Worm (Caenorhabditis elegans) whole organism, early embryonic: ENCODE measurements around the gene clec-202.

Source experiments
- B0310.2 ChIP-seq: sonication (generic microtip); optimal IDR thresholded peaks from 2 replicates; lab custom pipeline; 2016; ENCODE audit warnings: mild to moderate bottlenecking, missing genetic modification characterization, missing compliant biosample characterization
- F13C5.2 ChIP-seq: sonication (generic microtip); optimal IDR thresholded peaks from 2 replicates; lab custom pipeline; 2017; ENCODE audit warnings: mild to moderate bottlenecking, missing genetic modification characterization, inconsistent platforms, missing compliant biosample characterization
- aly-1 ChIP-seq: sonication (generic microtip); optimal IDR thresholded peaks from 2 replicates; lab custom pipeline; 2016; ENCODE audit warnings: missing genetic modification characterization, missing compliant biosample characterization
- ama-1 ChIP-seq: fragments of 150-350 bp; optimal IDR thresholded peaks from 2 replicates; lab custom pipeline; 2014
- ceh-13 ChIP-seq: fragments of 200-800 bp; sonication (Bioruptor generic); optimal IDR thresholded peaks from 2 replicates; lab custom pipeline; 2018; ENCODE audit warnings: mild to moderate bottlenecking, missing genetic modification characterization, missing compliant biosample characterization
- ceh-36 ChIP-seq: sonication (generic microtip); optimal IDR thresholded peaks from 2 replicates; lab custom pipeline; 2016; ENCODE audit warnings: missing genetic modification characterization, inconsistent platforms, missing compliant biosample characterization
- ets-7 ChIP-seq: sonication (generic microtip); optimal IDR thresholded peaks from 2 replicates; lab custom pipeline; 2016; ENCODE audit warnings: missing genotype, missing genetic modification characterization, missing compliant biosample characterization
- flt-1 ChIP-seq: fragments of 200-800 bp; sonication (Bioruptor generic); IDR thresholded peaks from 2 replicates; pipeline ENCODE4 v1.3.6; 2022; ENCODE audit warnings: missing genetic modification characterization, missing compliant biosample characterization
- hmbx-1 ChIP-seq: sonication (generic microtip); optimal IDR thresholded peaks from 2 replicates; lab custom pipeline; 2016; ENCODE audit warnings: mild to moderate bottlenecking, missing genetic modification characterization, missing compliant biosample characterization
- hmg-4 ChIP-seq: fragments of 200-800 bp; sonication (Bioruptor generic); optimal IDR thresholded peaks from 2 replicates; lab custom pipeline; 2018; ENCODE audit warnings: mild to moderate bottlenecking, missing genetic modification characterization, missing compliant biosample characterization
- hnd-1 ChIP-seq: sonication (generic microtip); optimal IDR thresholded peaks from 2 replicates; lab custom pipeline; 2016; ENCODE audit warnings: missing genetic modification characterization, missing compliant biosample characterization
- pes-1 ChIP-seq: fragments of 200-800 bp; sonication (Bioruptor generic); IDR thresholded peaks from 2 replicates; pipeline ENCODE4 v1.3.6; 2022; ENCODE audit warnings: missing genetic modification reagents, missing genetic modification characterization, missing compliant biosample characterization
- scrt-1 ChIP-seq: fragments of 200-800 bp; sonication (Bioruptor generic); IDR thresholded peaks from 2 replicates; pipeline ENCODE4 v1.3.6; 2022; ENCODE audit warnings: missing genetic modification characterization, missing compliant biosample characterization
- sea-1 ChIP-seq: fragments of 200-800 bp; sonication (Bioruptor generic); conservative IDR thresholded peaks from 2 replicates; pipeline ENCODE4 v1.3.6; 2022; ENCODE audit warnings: missing genetic modification characterization, missing compliant biosample characterization
- tbx-11 ChIP-seq: fragments of 200-800 bp; sonication (Bioruptor generic); IDR thresholded peaks from 2 replicates; pipeline ENCODE4 v1.3.6; 2022; ENCODE audit warnings: missing genetic modification characterization, missing compliant biosample characterization
- tbx-37 ChIP-seq: fragments of 200-800 bp; sonication (Bioruptor generic); conservative IDR thresholded peaks from 2 replicates; pipeline ENCODE4 v1.3.6; 2022; ENCODE audit warnings: missing genetic modification reagents, missing genetic modification characterization, missing compliant biosample characterization
- tra-4 ChIP-seq: sonication (generic microtip); optimal IDR thresholded peaks from 2 replicates; lab custom pipeline; 2017; ENCODE audit warnings: missing genetic modification characterization, missing compliant biosample characterization

The clec-202 gene

ce11 chrIV:17333542-17334281 is 27.5 kb upstream of the clec-202 start, which contains the start of gene C49C3.15:
Gene C49C3.15 (plus strand): TSS chrIV:17334231.
- TF ChIP-seq F13C5.2: no peak
- no peak for TF ChIP-seq hnd-1 (tag; lab: Kevin White, UChicago)
- TF ChIP-seq scrt-1 (GFP tag; lab: Robert Waterston, UW): no peak

DNA sequence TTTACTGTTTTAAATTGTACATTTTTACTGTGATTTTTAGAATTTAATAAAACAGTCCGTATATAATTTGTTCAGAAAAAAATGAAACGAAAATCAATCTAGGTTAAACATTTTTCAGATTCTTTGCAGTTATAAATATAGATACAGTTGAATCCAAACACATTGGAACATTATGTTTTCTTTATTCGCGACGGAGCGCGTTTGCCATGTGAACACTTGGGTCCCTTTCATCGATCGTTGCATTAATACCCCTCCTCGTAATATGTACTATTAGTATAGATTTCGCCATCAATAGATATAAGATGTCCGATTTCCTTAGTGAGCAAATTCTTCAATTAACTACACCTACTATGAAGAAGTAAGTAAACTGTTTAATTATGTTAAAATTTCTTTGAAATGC is 26.2 kb upstream of the clec-202 start, which contains the start of gene C49C3.8:
Gene C49C3.8 (plus strand): TSS at position 173 of the 400 bp plus-strand sequence.
- TF ChIP-seq hmbx-1 (tag; lab: Kevin White, UChicago) (no peak), flt-1 (no peak), tbx-11 (GFP tag; lab: Robert Waterston, UW) (no peak), ceh-36 (no peak), F13C5.2 (no peak), hmg-4 (no peak)

ce11 chrIV:17338920-17339510 is 22.2 kb upstream of the clec-202 start, which contains the start of gene C49C3.10:
Gene C49C3.10 (minus strand): TSS chrIV:17338970.
- TF ChIP-seq ceh-13 (GFP tag; lab: Kevin White, UChicago): no peak
- no peak for TF ChIP-seq ets-7 (tag; lab: Kevin White, UChicago)
- no peak for TF ChIP-seq scrt-1 (GFP tag; lab: Robert Waterston, UW)
- TF ChIP-seq pes-1 (GFP tag; lab: Robert Waterston, UW): no peak
- TF ChIP-seq tra-4 (tag; lab: Kevin White, UChicago): no peak
- no peak for TF ChIP-seq sea-1
- no peak for TF ChIP-seq hnd-1 (tag; lab: Kevin White, UChicago)
- TF ChIP-seq ceh-36: no peak
- TF ChIP-seq F13C5.2: no peak
- no peak for TF ChIP-seq tbx-11 (GFP tag; lab: Robert Waterston, UW)
- TF ChIP-seq tbx-37 (GFP tag; lab: Robert Waterston, UW): no peak

ce11 chrIV:17341033-17341432 is 20.2 kb upstream of the clec-202 start:
- no peak for TF ChIP-seq hmbx-1 (tag; lab: Kevin White, UChicago)
- TF ChIP-seq ama-1 (lab: Kevin White, UChicago): no peak
- TF ChIP-seq scrt-1 (GFP tag; lab: Robert Waterston, UW): no peak
- TF ChIP-seq tbx-11 (GFP tag; lab: Robert Waterston, UW): no peak
- no peak for TF ChIP-seq flt-1
- TF ChIP-seq hmg-4: no peak
- no peak for TF ChIP-seq tra-4 (tag; lab: Kevin White, UChicago)
- no peak for TF ChIP-seq aly-1 (tag; lab: Kevin White, UChicago)
- no peak for TF ChIP-seq ets-7 (tag; lab: Kevin White, UChicago)
- TF ChIP-seq ceh-13 (GFP tag; lab: Kevin White, UChicago): no peak
- TF ChIP-seq hnd-1 (tag; lab: Kevin White, UChicago): no peak

DNA sequence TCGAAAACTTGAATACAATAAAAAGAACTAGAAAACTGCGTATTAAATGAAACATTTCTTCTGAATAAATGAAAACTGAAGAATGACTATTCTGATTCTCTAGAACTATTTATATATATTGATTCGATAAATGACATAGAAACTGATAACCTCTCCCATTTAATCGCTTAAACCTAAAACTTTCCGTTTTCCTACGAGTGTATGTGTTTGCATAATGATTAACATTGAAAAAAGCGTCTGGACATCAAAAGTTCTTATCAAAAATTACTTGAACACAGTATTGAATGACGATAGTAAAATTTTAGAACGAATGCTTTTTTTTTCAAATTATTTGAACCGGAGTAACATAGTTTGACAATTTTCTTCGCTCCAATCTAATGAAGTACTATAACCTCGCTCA is 19.1 kb upstream of the clec-202 start, which contains the start of gene C49C3.9:
Gene C49C3.9 (minus strand): TSS at position 136 of the 400 bp plus-strand sequence.
- no peak for TF ChIP-seq scrt-1 (GFP tag; lab: Robert Waterston, UW)
- no peak for TF ChIP-seq sea-1
- no peak for TF ChIP-seq hnd-1 (tag; lab: Kevin White, UChicago)
- TF ChIP-seq ama-1 (lab: Kevin White, UChicago): no peak
- no peak for TF ChIP-seq flt-1
- TF ChIP-seq tbx-37 (GFP tag; lab: Robert Waterston, UW): no peak
- TF ChIP-seq B0310.2: no peak
- TF ChIP-seq tbx-11 (GFP tag; lab: Robert Waterston, UW): no peak
- TF ChIP-seq hmg-4: no peak
- no peak for TF ChIP-seq ets-7 (tag; lab: Kevin White, UChicago)
- no peak for TF ChIP-seq aly-1 (tag; lab: Kevin White, UChicago)
- TF ChIP-seq hmbx-1 (tag; lab: Kevin White, UChicago): no peak
- TF ChIP-seq F13C5.2: no peak
- TF ChIP-seq pes-1 (GFP tag; lab: Robert Waterston, UW): no peak
- TF ChIP-seq tra-4 (tag; lab: Kevin White, UChicago): no peak
- no peak for TF ChIP-seq ceh-13 (GFP tag; lab: Kevin White, UChicago)
- TF ChIP-seq ceh-36: no peak

ce11 chrIV:17342667-17343066 is 18.6 kb upstream of the clec-202 start, which contains the start of gene C49C3.21:
Gene C49C3.21 (plus strand): TSS chrIV:17342967.
- TF ChIP-seq pes-1 (GFP tag; lab: Robert Waterston, UW) (no peak), tbx-11 (GFP tag; lab: Robert Waterston, UW) (no peak), hnd-1 (tag; lab: Kevin White, UChicago) (no peak), aly-1 (tag; lab: Kevin White, UChicago) (no peak), ama-1 (lab: Kevin White, UChicago) (no peak)

DNA sequence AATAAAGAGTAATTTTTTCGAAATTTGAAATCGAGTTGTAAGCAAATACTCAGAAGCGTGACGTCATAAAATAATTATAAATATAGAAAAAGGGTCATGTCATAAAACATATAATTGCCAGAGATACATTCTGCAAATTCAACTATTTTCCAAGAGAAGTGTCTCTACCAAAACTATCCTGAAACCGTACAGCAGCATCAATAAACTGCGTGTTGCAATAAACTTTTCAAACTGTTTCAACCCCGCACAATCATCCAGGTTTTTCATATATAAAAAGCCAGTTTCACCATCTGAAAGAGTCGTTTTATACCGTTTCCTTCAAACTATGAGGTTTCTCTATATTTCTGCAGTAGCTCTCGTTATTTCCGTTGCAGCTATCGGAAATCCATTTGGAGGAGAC is 17.8 kb upstream of the clec-202 start, which contains the start of gene C49C3.11:
Gene C49C3.11 (plus strand): TSS at position 301 of the 400 bp plus-strand sequence.
- TF ChIP-seq ceh-36: no peak
- TF ChIP-seq ama-1 (lab: Kevin White, UChicago): no peak
- no peak for TF ChIP-seq flt-1
- no peak for TF ChIP-seq tbx-37 (GFP tag; lab: Robert Waterston, UW)
- TF ChIP-seq F13C5.2: no peak
- no peak for TF ChIP-seq ceh-13 (GFP tag; lab: Kevin White, UChicago)
- TF ChIP-seq pes-1 (GFP tag; lab: Robert Waterston, UW): no peak
- TF ChIP-seq hnd-1 (tag; lab: Kevin White, UChicago): no peak
- no peak for TF ChIP-seq sea-1
